Worm (Caenorhabditis elegans) whole organism, young adult: ENCODE results near the gene Y45G5AM.9.
A peak's percentile ranks its signal among the peaks of the same experiment; 100 is the strongest.

ENCODE experiments used
- B0019.2 ChIP-seq: fragments of 200-800 bp; sonication (Bioruptor generic); conservative IDR thresholded peaks from 2 replicates; pipeline ENCODE4 v1.3.6; 2022; ENCODE audit warnings: missing genetic modification reagents, missing genetic modification characterization, missing compliant biosample characterization
- B0035.1 ChIP-seq: sonication (generic microtip); optimal IDR thresholded peaks from 2 replicates; lab custom pipeline; 2016; ENCODE audit warnings: missing genetic modification characterization, mild to moderate bottlenecking, missing compliant biosample characterization, missing genotype, missing genetic modification reagents
- D2030.7 ChIP-seq: fragments of 200-800 bp; sonication (Bioruptor generic); IDR thresholded peaks from 2 replicates; pipeline ENCODE4 v1.3.6; 2022; ENCODE audit warnings: missing genetic modification reagents, missing genetic modification characterization, missing compliant biosample characterization
- F22D6.2 ChIP-seq: sonication (generic microtip); optimal IDR thresholded peaks from 2 replicates; lab custom pipeline; 2016; ENCODE audit warnings: mild to moderate bottlenecking, missing genetic modification characterization, missing compliant biosample characterization
- F33H1.4 ChIP-seq: fragments of 200-800 bp; sonication (Bioruptor generic); IDR thresholded peaks from 2 replicates; pipeline ENCODE4 v1.3.6; 2022; ENCODE audit warnings: missing genetic modification reagents, missing genetic modification characterization, missing compliant biosample characterization
- F37B4.10 ChIP-seq: fragments of 200-800 bp; sonication (Bioruptor generic); IDR thresholded peaks from 2 replicates; pipeline ENCODE4 v1.3.6; 2022; ENCODE audit warnings: missing genetic modification characterization, missing compliant biosample characterization
- F39B2.1 ChIP-seq: fragments of 200-800 bp; sonication (Bioruptor generic); IDR thresholded peaks from 2 replicates; pipeline ENCODE4 v1.3.6; 2022; ENCODE audit warnings: missing genetic modification reagents, missing genetic modification characterization, missing compliant biosample characterization
- F57C9.4 ChIP-seq: sonication (generic microtip); optimal IDR thresholded peaks from 2 replicates; lab custom pipeline; 2017; ENCODE audit warnings: mild to moderate bottlenecking, missing genetic modification characterization, missing compliant biosample characterization
- ceh-91 ChIP-seq: fragments of 200-800 bp; sonication (Bioruptor generic); IDR thresholded peaks from 2 replicates; pipeline ENCODE4 v1.3.6; 2022; ENCODE audit warnings: missing genetic modification reagents, missing genetic modification characterization, missing compliant biosample characterization
- dox-1 ChIP-seq: fragments of 200-800 bp; sonication (Bioruptor generic); IDR thresholded peaks from 2 replicates; pipeline ENCODE4 v1.3.6; 2022; ENCODE audit warnings: missing genetic modification reagents, missing genetic modification characterization, missing compliant biosample characterization
- dpff-1 ChIP-seq: sonication (generic microtip); optimal IDR thresholded peaks from 2 replicates; lab custom pipeline; 2017; ENCODE audit warnings: mild to moderate bottlenecking, missing genetic modification characterization, missing compliant biosample characterization
- efl-1 ChIP-seq: fragments of 150-350 bp; optimal IDR thresholded peaks from 2 replicates; lab custom pipeline; 2014; ENCODE audit warnings: missing biosample characterization, missing genetic modification reagents, missing genetic modification characterization
- ets-4 ChIP-seq: fragments of 200-800 bp; sonication (Bioruptor generic); optimal IDR thresholded peaks from 2 replicates; lab custom pipeline; 2018; ENCODE audit warnings: mild to moderate bottlenecking, missing genetic modification characterization, missing compliant biosample characterization
- him-1 ChIP-seq: sonication (generic microtip); optimal IDR thresholded peaks from 2 replicates; lab custom pipeline; 2016; ENCODE audit warnings: missing genotype, missing genetic modification reagents, missing genetic modification characterization, missing compliant biosample characterization
- lag-1 ChIP-seq: fragments of 200-800 bp; sonication (Bioruptor generic); IDR thresholded peaks from 2 replicates; pipeline ENCODE4 v1.3.6; 2022; ENCODE audit warnings: missing genetic modification reagents, missing genetic modification characterization, missing compliant biosample characterization
- lin-35 ChIP-seq, 3 experiments: fragments of 150-350 bp in 2 of 3; sonication (generic microtip) in 1 of 3; optimal IDR thresholded peaks; 2 replicates each; lab custom pipeline; 2014 to 2018; ENCODE audit warnings: missing biosample characterization in 3 of 3, missing genetic modification characterization in 3 of 3, missing genetic modification reagents in 3 of 3
- lin-40 ChIP-seq: sonication (generic microtip); optimal IDR thresholded peaks from 2 replicates; lab custom pipeline; 2016; ENCODE audit warnings: missing genetic modification characterization, mild to moderate bottlenecking, missing compliant biosample characterization, missing genotype, missing genetic modification reagents
- lir-1 ChIP-seq: fragments of 200-800 bp; sonication (Bioruptor generic); conservative IDR thresholded peaks from 2 replicates; pipeline ENCODE4 v1.3.6; 2022; ENCODE audit warnings: missing genetic modification reagents, missing genetic modification characterization, missing compliant biosample characterization
- lsl-1 ChIP-seq: fragments of 200-800 bp; sonication (Bioruptor generic); optimal IDR thresholded peaks from 2 replicates; lab custom pipeline; 2018; ENCODE audit warnings: mild to moderate bottlenecking, missing genetic modification characterization, moderate library complexity, missing compliant biosample characterization
- madf-6 ChIP-seq: fragments of 200-800 bp; sonication (Bioruptor generic); IDR thresholded peaks from 2 replicates; pipeline ENCODE4 v1.3.6; 2022; ENCODE audit warnings: missing genetic modification reagents, missing genetic modification characterization, missing compliant biosample characterization
- nhr-27 ChIP-seq: fragments of 200-800 bp; sonication (Bioruptor generic); optimal IDR thresholded peaks from 2 replicates; lab custom pipeline; 2018; ENCODE audit warnings: mild to moderate bottlenecking, missing genetic modification characterization, moderate library complexity, missing compliant biosample characterization
- snpc-1.1 ChIP-seq: sonication (generic microtip); optimal IDR thresholded peaks from 2 replicates; lab custom pipeline; 2017; ENCODE audit warnings: missing genetic modification characterization, mild to moderate bottlenecking, missing compliant biosample characterization, antibody characterized with exemption, moderate library complexity, missing genotype, missing genetic modification reagents; ENCODE audit not compliant: insufficient read depth
- snpc-1.3 ChIP-seq: sonication (generic microtip); optimal IDR thresholded peaks from 2 replicates; lab custom pipeline; 2017; ENCODE audit warnings: missing genetic modification characterization, mild to moderate bottlenecking, missing compliant biosample characterization, antibody characterized with exemption, moderate library complexity, missing genotype, missing genetic modification reagents; ENCODE audit not compliant: insufficient read depth
- somi-1 ChIP-seq: fragments of 200-800 bp; sonication (Bioruptor generic); optimal IDR thresholded peaks from 2 replicates; lab custom pipeline; 2018; ENCODE audit warnings: mild to moderate bottlenecking, missing genetic modification characterization, missing compliant biosample characterization
- sptf-2 ChIP-seq: fragments of 200-800 bp; sonication (Bioruptor generic); optimal IDR thresholded peaks from 2 replicates; lab custom pipeline; 2018; ENCODE audit warnings: mild to moderate bottlenecking, missing genetic modification characterization, missing compliant biosample characterization
- xnd-1 ChIP-seq: sonication (generic microtip); optimal IDR thresholded peaks from 2 replicates; lab custom pipeline; 2016; ENCODE audit warnings: missing genotype, missing genetic modification reagents, missing genetic modification characterization, missing compliant biosample characterization
- zfh-2 ChIP-seq: fragments of 200-800 bp; sonication (Bioruptor generic); conservative IDR thresholded peaks from 2 replicates; pipeline ENCODE4 v1.3.6; 2022; ENCODE audit warnings: missing genetic modification reagents, missing genetic modification characterization, missing compliant biosample characterization
- ztf-18 ChIP-seq: sonication (generic microtip); optimal IDR thresholded peaks from 2 replicates; lab custom pipeline; 2016; ENCODE audit warnings: missing genotype, mild to moderate bottlenecking, missing genetic modification characterization, missing compliant biosample characterization
- ztf-25 ChIP-seq: fragments of 200-800 bp; sonication (Bioruptor generic); IDR thresholded peaks from 2 replicates; pipeline ENCODE4 v1.3.6; 2022; ENCODE audit warnings: missing genetic modification reagents, missing genetic modification characterization, missing compliant biosample characterization
- ztf-26 ChIP-seq: sonication (generic microtip); optimal IDR thresholded peaks from 2 replicates; lab custom pipeline; 2017; ENCODE audit warnings: missing genetic modification characterization, missing compliant biosample characterization
- ztf-6 ChIP-seq: fragments of 200-800 bp; sonication (Bioruptor generic); IDR thresholded peaks from 2 replicates; pipeline ENCODE4 v1.3.6; 2022; ENCODE audit warnings: missing genetic modification reagents, missing genetic modification characterization, missing compliant biosample characterization

Gene Y45G5AM.9

DNA sequence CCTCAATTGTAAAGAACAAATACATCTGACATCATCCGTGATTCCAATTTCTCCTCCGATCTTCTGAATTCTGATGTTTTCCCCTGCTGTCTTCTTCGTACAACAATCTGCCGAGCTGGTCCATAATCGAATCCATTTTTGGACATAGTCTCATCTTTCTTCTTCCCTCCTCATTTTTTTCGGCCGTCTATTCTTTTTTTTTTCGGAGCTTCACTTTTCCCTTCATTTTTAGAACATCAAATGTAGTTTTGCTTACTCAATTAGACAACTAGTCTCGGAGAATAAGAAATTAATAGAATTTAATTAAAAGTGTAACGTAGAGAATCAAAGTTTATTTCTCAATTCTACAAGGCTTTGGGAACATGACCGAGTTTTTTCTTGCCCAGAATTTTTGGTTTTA, 17.1 kb upstream of the Y45G5AM.9 start:
- TF ChIP-seq D2030.7 (GFP tag; lab: Robert Waterston, UW): no peak

- TF ChIP-seq ztf-6 (GFP tag; lab: Robert Waterston, UW): no peak
- no peak for TF ChIP-seq ztf-18 (tag; lab: Kevin White, UChicago)
- TF ChIP-seq F22D6.2 (tag; lab: Kevin White, UChicago): no peak
- TF ChIP-seq efl-1 (GFP tag; lab: Kevin White, UChicago): no peak
- TF ChIP-seq sptf-2 (GFP tag; lab: Kevin White, UChicago): no peak
- TF ChIP-seq B0035.1 (tag; lab: Kevin White, UChicago): no peak
- no peak for TF ChIP-seq nhr-27 (tag; lab: Kevin White, UChicago)
- TF ChIP-seq, all 124 proteins: peak for 0
Measured at ce11 chrV:4204421-4204820, 10.0 kb upstream of the Y45G5AM.9 start, which contains the start of gene H43I07.1. Gene H43I07.1, plus strand, starts transcription at chrV:4204721.

- TF ChIP-seq B0019.2 (GFP tag; lab: Robert Waterston, UW) (no peak), madf-6 (GFP tag; lab: Robert Waterston, UW) (0 out of 2 replicates have a peak, but pooled peaks have one; percentile 10)
Measured at ce11 chrV:4199185-4199584, 4.7 kb upstream of the Y45G5AM.9 start, which contains the start of gene rpac-40. Gene rpac-40, plus strand, starts transcription at chrV:4199485.

DNA sequence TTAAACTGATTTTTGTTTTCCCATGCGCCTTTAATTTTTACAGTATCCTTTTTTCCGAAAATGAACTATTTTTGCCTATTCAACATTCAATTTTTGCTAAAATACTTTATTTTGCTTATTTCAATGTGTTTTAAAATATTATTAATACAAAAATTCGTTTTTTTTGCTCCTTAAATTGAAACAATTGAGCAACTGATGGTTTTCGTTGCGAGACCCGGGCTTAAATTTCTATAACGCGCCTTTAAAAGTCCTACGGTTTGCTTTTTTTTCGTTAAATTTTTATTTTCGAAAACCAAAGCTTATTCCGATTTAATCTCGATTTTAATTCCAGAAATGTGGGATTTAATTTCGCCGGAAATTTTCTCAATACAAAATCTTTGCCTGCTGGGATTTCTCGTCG, 846 bp upstream of the Y45G5AM.9 start, which contains the start of gene algn-5:
algn-5 (plus strand) TSS at position 295 of the 400 bp plus-strand sequence.
- TF ChIP-seq D2030.7 (GFP tag; lab: Robert Waterston, UW) (peak; percentile 44; the same call in 1 of the 2 replicates), F33H1.4 (GFP tag; lab: Robert Waterston, UW) (peak; percentile 86), F39B2.1 (GFP tag; lab: Robert Waterston, UW) (no peak), dpff-1 (tag; lab: Kevin White, UChicago) (no peak), xnd-1 (tag; lab: Kevin White, UChicago) (peak; percentile 76), madf-6 (GFP tag; lab: Robert Waterston, UW) (peak; percentile 71), ztf-25 (no peak), lir-1 (no peak), ceh-91 (0 out of 2 replicates have a peak, but pooled peaks have one; percentile 10), lsl-1 (peak; percentile 90)

DNA sequence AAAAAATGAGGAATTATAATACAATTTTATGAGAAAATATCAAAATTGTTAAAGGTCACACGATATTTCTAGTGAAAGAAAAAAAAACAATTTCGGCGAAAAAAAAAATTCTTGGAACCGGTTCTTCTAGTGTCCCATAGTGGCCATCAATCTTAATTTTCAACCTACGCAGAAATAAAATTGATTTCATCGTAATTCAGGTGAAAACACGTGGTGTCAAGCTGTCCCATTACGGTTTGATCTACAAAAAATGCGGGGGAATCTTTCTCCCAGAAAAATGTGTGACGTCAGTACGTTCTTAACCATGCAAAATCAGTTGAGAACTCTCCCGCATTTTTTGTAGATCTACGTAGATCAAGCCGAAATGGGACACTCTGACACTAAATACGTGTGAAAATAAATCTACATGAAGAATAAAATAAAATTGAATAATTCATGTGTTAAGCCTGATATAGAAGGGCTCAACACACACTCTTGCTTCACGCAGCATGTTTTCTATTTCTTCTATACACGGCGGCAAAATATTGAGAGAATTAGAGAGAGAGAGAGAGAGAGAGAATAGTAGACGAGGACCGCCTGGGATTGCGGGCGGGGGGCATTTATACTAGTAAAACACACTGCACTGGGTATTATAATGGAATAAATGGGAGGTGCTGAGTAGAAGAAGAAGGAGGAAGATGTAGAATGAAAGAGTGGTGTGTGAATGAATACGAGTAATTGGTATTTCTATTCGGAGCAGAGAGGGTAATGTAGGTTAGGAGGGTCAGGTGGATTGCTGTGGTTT, 1.6 kb downstream of the Y45G5AM.9 start:
- TF ChIP-seq lin-35 (GFP tag; optimal IDR thresholded peaks at IDR 0.05; lab: Kevin White, UChicago): peak in 1 of 3 experiments; percentile 20
- no peak for TF ChIP-seq lir-1
- TF ChIP-seq dox-1 (GFP tag; lab: Robert Waterston, UW): no peak
- no peak for TF ChIP-seq F37B4.10
- no peak for TF ChIP-seq lag-1
- TF ChIP-seq ztf-26 (tag; lab: Kevin White, UChicago): peak; percentile 66
- no peak for TF ChIP-seq snpc-1.3
- no peak for TF ChIP-seq him-1 (tag; lab: Kevin White, UChicago)
- TF ChIP-seq somi-1 (GFP tag; lab: Kevin White, UChicago): no peak
- peak; percentile 24 for TF ChIP-seq lin-40
- no peak for TF ChIP-seq F57C9.4 (tag; lab: Kevin White, UChicago)
- TF ChIP-seq zfh-2 (GFP tag; lab: Robert Waterston, UW): no peak
- TF ChIP-seq ets-4 (GFP tag; lab: Kevin White, UChicago): no peak
- no peak for TF ChIP-seq snpc-1.1 (tag; lab: Kevin White, UChicago)
- TF ChIP-seq, all 124 proteins: peak for 3
